Worm (Caenorhabditis elegans): ENCODE data around the gene fem-2.

fem-2 gene

ce11 chrIII:634618-635017 is at the start of gene fem-2:
fem-2 (minus strand) TSS chrIII:634626.
- TF ChIP-seq med-1 (GFP tag; optimal IDR thresholded peaks at IDR 0.05; ENCODE audit: insufficient read depth) (no peak), ztf-23 (GFP tag; IDR thresholded peaks at IDR 0.05) (no peak), ztf-29 (GFP tag; IDR thresholded peaks at IDR 0.05) (no peak), flt-1 (GFP tag; IDR thresholded peaks at IDR 0.05) (no peak), klf-2 (GFP tag; conservative IDR thresholded peaks at IDR 0.05) (no peak), tab-1 (GFP tag; IDR thresholded peaks at IDR 0.05) (no peak), ref-1 (GFP tag; conservative IDR thresholded peaks at IDR 0.05) (no peak), cog-1 (tag; optimal IDR thresholded peaks at IDR 0.05) (no peak), T22C8.4 (GFP tag; IDR thresholded peaks at IDR 0.05) (no peak)

- TF ChIP-seq ref-1 (GFP tag; conservative IDR thresholded peaks at IDR 0.05) (no peak), cog-1 (tag; optimal IDR thresholded peaks at IDR 0.05) (no peak), ztf-23 (GFP tag; IDR thresholded peaks at IDR 0.05) (no peak), tab-1 (GFP tag; IDR thresholded peaks at IDR 0.05) (no peak), T22C8.4 (GFP tag; IDR thresholded peaks at IDR 0.05) (no peak), ztf-29 (GFP tag; IDR thresholded peaks at IDR 0.05) (no peak), med-1 (GFP tag; optimal IDR thresholded peaks at IDR 0.05; ENCODE audit: insufficient read depth) (no peak), flt-1 (GFP tag; IDR thresholded peaks at IDR 0.05) (no peak), klf-2 (GFP tag; conservative IDR thresholded peaks at IDR 0.05) (no peak)
Observed at ce11 chrIII:683318-683717, 48.9 kb upstream of the fem-2 start, which contains the start of gene W02B3.4. W02B3.4 (minus strand) TSS chrIII:683418.

- no peak for TF ChIP-seq ref-1 (GFP tag; conservative IDR thresholded peaks at IDR 0.05)
- TF ChIP-seq ztf-29 (GFP tag; IDR thresholded peaks at IDR 0.05), result no peak
- no peak for TF ChIP-seq flt-1 (GFP tag; IDR thresholded peaks at IDR 0.05)
- no peak for TF ChIP-seq tab-1 (GFP tag; IDR thresholded peaks at IDR 0.05)
Observed at ce11 chrIII:675822-676221, 41.4 kb upstream of the fem-2 start, which contains the start of gene grk-2. grk-2 (plus strand) TSS chrIII:676122.

- no peak for TF ChIP-seq tab-1 (GFP tag; IDR thresholded peaks at IDR 0.05)
- TF ChIP-seq ztf-23 (GFP tag; IDR thresholded peaks at IDR 0.05), result no peak
- no peak for TF ChIP-seq cog-1 (tag; optimal IDR thresholded peaks at IDR 0.05)
- no peak for TF ChIP-seq T22C8.4 (GFP tag; IDR thresholded peaks at IDR 0.05)
- TF ChIP-seq klf-2 (GFP tag; conservative IDR thresholded peaks at IDR 0.05), result no peak
- no peak for TF ChIP-seq ztf-29 (GFP tag; IDR thresholded peaks at IDR 0.05)
- no peak for TF ChIP-seq med-1 (GFP tag; optimal IDR thresholded peaks at IDR 0.05; ENCODE audit: insufficient read depth)
- no peak for TF ChIP-seq ref-1 (GFP tag; conservative IDR thresholded peaks at IDR 0.05)
- no peak for TF ChIP-seq flt-1 (GFP tag; IDR thresholded peaks at IDR 0.05)
Observed at ce11 chrIII:675413-675812, 41.0 kb upstream of the fem-2 start.

- TF ChIP-seq cog-1 (tag; optimal IDR thresholded peaks at IDR 0.05) (no peak), T22C8.4 (GFP tag; IDR thresholded peaks at IDR 0.05) (0 out of 2 replicates have a peak, but pooled peaks have one; percentile 11)
Observed at ce11 chrIII:670994-671393, 36.6 kb upstream of the fem-2 start.

ce11 chrIII:668303-668893 is 34.0 kb upstream of the fem-2 start, which contains the start of gene W02B3.3:
W02B3.3 (minus strand) TSS chrIII:668433.
- no peak for TF ChIP-seq klf-2 (GFP tag; conservative IDR thresholded peaks at IDR 0.05)
- TF ChIP-seq ref-1 (GFP tag; conservative IDR thresholded peaks at IDR 0.05), result no peak
- 0 out of 2 replicates have a peak, but pooled peaks have one; percentile 46 for TF ChIP-seq ztf-23 (GFP tag; IDR thresholded peaks at IDR 0.05)
- no peak for TF ChIP-seq med-1 (GFP tag; optimal IDR thresholded peaks at IDR 0.05; ENCODE audit: insufficient read depth)
- peak; percentile 42 for TF ChIP-seq cog-1 (tag; optimal IDR thresholded peaks at IDR 0.05)

- TF ChIP-seq klf-2 (GFP tag; conservative IDR thresholded peaks at IDR 0.05) (no peak), ref-1 (GFP tag; conservative IDR thresholded peaks at IDR 0.05) (no peak), T22C8.4 (GFP tag; IDR thresholded peaks at IDR 0.05) (no peak), cog-1 (tag; optimal IDR thresholded peaks at IDR 0.05) (no peak), med-1 (GFP tag; optimal IDR thresholded peaks at IDR 0.05; ENCODE audit: insufficient read depth) (no peak), flt-1 (GFP tag; IDR thresholded peaks at IDR 0.05) (no peak), ztf-29 (GFP tag; IDR thresholded peaks at IDR 0.05) (no peak), ztf-23 (GFP tag; IDR thresholded peaks at IDR 0.05) (no peak), tab-1 (GFP tag; IDR thresholded peaks at IDR 0.05) (no peak)
Observed at ce11 chrIII:665173-665757, 30.8 kb upstream of the fem-2 start, which contains the start of gene C09F5.3. C09F5.3 (minus strand) TSS chrIII:665266.

ce11 chrIII:658357-658756 is 23.9 kb upstream of the fem-2 start, which contains the start of gene C09F5.1:
C09F5.1 (plus strand) TSS chrIII:658709.
- TF ChIP-seq tab-1 (GFP tag; IDR thresholded peaks at IDR 0.05) (no peak), med-1 (GFP tag; optimal IDR thresholded peaks at IDR 0.05; ENCODE audit: insufficient read depth) (no peak)

ce11 chrIII:657241-657640 is 22.8 kb upstream of the fem-2 start:
- no peak for TF ChIP-seq flt-1 (GFP tag; IDR thresholded peaks at IDR 0.05)
- no peak for TF ChIP-seq ref-1 (GFP tag; conservative IDR thresholded peaks at IDR 0.05)
- TF ChIP-seq tab-1 (GFP tag; IDR thresholded peaks at IDR 0.05), result no peak
- TF ChIP-seq ztf-29 (GFP tag; IDR thresholded peaks at IDR 0.05), result no peak
- no peak for TF ChIP-seq med-1 (GFP tag; optimal IDR thresholded peaks at IDR 0.05; ENCODE audit: insufficient read depth)
- no peak for TF ChIP-seq ztf-23 (GFP tag; IDR thresholded peaks at IDR 0.05)
- no peak for TF ChIP-seq T22C8.4 (GFP tag; IDR thresholded peaks at IDR 0.05)
- no peak for TF ChIP-seq cog-1 (tag; optimal IDR thresholded peaks at IDR 0.05)
- no peak for TF ChIP-seq klf-2 (GFP tag; conservative IDR thresholded peaks at IDR 0.05)

- TF ChIP-seq ztf-29 (GFP tag; IDR thresholded peaks at IDR 0.05) (no peak), T22C8.4 (GFP tag; IDR thresholded peaks at IDR 0.05) (no peak), med-1 (GFP tag; optimal IDR thresholded peaks at IDR 0.05; ENCODE audit: insufficient read depth) (no peak), klf-2 (GFP tag; conservative IDR thresholded peaks at IDR 0.05) (no peak), flt-1 (GFP tag; IDR thresholded peaks at IDR 0.05) (no peak), cog-1 (tag; optimal IDR thresholded peaks at IDR 0.05) (no peak), ref-1 (GFP tag; conservative IDR thresholded peaks at IDR 0.05) (no peak), tab-1 (GFP tag; IDR thresholded peaks at IDR 0.05) (no peak), ztf-23 (GFP tag; IDR thresholded peaks at IDR 0.05) (no peak)
Observed at ce11 chrIII:656660-657059, 22.2 kb upstream of the fem-2 start.
